Worm (Caenorhabditis elegans) whole organism, L4 larva: Measurements from ENCODE around the gene srx-23.

ENCODE experiments used
- F49E8.2 ChIP-seq: sonication (generic microtip); optimal IDR thresholded peaks from 2 replicates; lab custom pipeline; 2016; ENCODE audit warnings: missing compliant biosample characterization, mild to moderate bottlenecking, missing genetic modification characterization, borderline replicate concordance
- R02D3.7 ChIP-seq: fragments of 150-350 bp; sonication (generic microtip); optimal IDR thresholded peaks from 3 replicates; lab custom pipeline; 2014; ENCODE audit warnings: missing biosample characterization, missing genetic modification characterization
- ceh-28 ChIP-seq: fragments of 150-350 bp; optimal IDR thresholded peaks from 2 replicates; lab custom pipeline; 2014; ENCODE audit warnings: missing biosample characterization, missing genetic modification reagents, missing genetic modification characterization
- daf-8 ChIP-seq: fragments of 200-800 bp; sonication (Bioruptor generic); IDR thresholded peaks from 2 replicates; pipeline ENCODE4 v1.3.6; 2022; ENCODE audit warnings: missing genetic modification characterization, missing compliant biosample characterization
- fkh-10 ChIP-seq: fragments of 150-350 bp; optimal IDR thresholded peaks from 2 replicates; lab custom pipeline; 2014; ENCODE audit warnings: missing biosample characterization, missing genetic modification reagents, missing genetic modification characterization
- mep-1 ChIP-seq: fragments of 150-350 bp; sonication (generic microtip); optimal IDR thresholded peaks from 3 replicates; lab custom pipeline; 2014; ENCODE audit warnings: missing biosample characterization, missing genetic modification characterization
- rbr-2 ChIP-seq: sonication (generic microtip); optimal IDR thresholded peaks from 2 replicates; lab custom pipeline; 2016; ENCODE audit warnings: missing genotype, missing genetic modification characterization, missing compliant biosample characterization

DNA sequence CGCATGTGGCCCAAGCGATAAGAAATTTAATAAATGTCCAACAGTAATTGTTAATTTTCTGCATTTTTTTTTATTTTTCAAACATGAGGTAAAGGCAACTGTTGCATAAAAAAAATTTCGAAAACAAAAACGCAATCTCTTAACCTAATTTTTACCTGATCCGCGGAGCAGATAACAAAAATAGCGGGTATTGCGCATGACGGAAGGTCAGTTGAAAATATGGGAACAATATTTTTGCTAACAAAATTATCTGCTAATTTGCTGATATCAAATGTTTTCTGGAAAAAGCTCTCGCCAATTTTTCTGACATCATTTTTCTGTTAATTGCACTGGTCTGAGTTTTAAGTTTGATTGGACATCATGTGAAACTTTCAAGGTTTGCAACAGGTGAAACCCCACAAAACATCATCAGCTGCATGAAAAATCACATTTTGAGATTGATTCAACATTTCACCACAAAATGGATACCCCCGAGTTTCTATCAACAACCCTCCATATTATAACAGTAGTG, 17.7 kb upstream of the srx-23 start, which contains the start of the genes F31F4.11 and srh-266:
- TF ChIP-seq ceh-28 (tag; lab: Kevin White, UChicago) (no peak), R02D3.7 (no peak), fkh-10 (no peak), daf-8 (GFP tag; lab: Robert Waterston, UW) (no peak), F49E8.2 (tag; lab: Kevin White, UChicago) (no peak), rbr-2 (tag; lab: Kevin White, UChicago) (no peak), mep-1 (no peak)
